Worm (Caenorhabditis elegans): ENCODE results near the gene F28G4.3.

The F28G4.3 gene

ce11 chrV:16307253-16307652, 19.7 kb upstream of the F28G4.3 start, which contains the start of gene srxa-7:
TSS of gene srxa-7 (plus strand) at chrV:16307553.
- no peak for TF ChIP-seq attf-3 (GFP tag; conservative IDR thresholded peaks at IDR 0.05)
- no peak for TF ChIP-seq lin-54 (GFP tag; optimal IDR thresholded peaks at IDR 0.05)
- TF ChIP-seq rcor-1 (GFP tag; IDR thresholded peaks at IDR 0.05): no peak
- TF ChIP-seq madf-3 (GFP tag; IDR thresholded peaks at IDR 0.05): no peak
- no peak for TF ChIP-seq F39B2.1 (GFP tag; IDR thresholded peaks at IDR 0.05)
- no peak for TF ChIP-seq athp-1 (tag; optimal IDR thresholded peaks at IDR 0.05)
- TF ChIP-seq egrh-3 (GFP tag; IDR thresholded peaks at IDR 0.05): no peak
- no peak for TF ChIP-seq F23B12.7 (tag; optimal IDR thresholded peaks at IDR 0.05; ENCODE audit: insufficient read depth)
- TF ChIP-seq ets-4 (GFP tag; optimal IDR thresholded peaks at IDR 0.05): no peak
- no peak for TF ChIP-seq lin-26 (GFP tag; IDR thresholded peaks at IDR 0.05)
- no peak for TF ChIP-seq unc-130 (GFP tag; optimal IDR thresholded peaks at IDR 0.05)
- no peak for TF ChIP-seq pha-4 (tag; optimal IDR thresholded peaks at IDR 0.05)
- TF ChIP-seq nhr-120 (GFP tag; IDR thresholded peaks at IDR 0.05): no peak
- TF ChIP-seq fkh-3 (tag; optimal IDR thresholded peaks at IDR 0.05): no peak
- no peak for TF ChIP-seq Y79H2A.3 (GFP tag; conservative IDR thresholded peaks at IDR 0.05)
- no peak for TF ChIP-seq attf-5 (GFP tag; optimal IDR thresholded peaks at IDR 0.05)
- no peak for TF ChIP-seq snpc-4 (GFP tag; optimal IDR thresholded peaks at IDR 0.05)
- TF ChIP-seq snpc-4 (tag; optimal IDR thresholded peaks at IDR 0.05): no peak
- TF ChIP-seq nfya-1 (tag; optimal IDR thresholded peaks at IDR 0.05; ENCODE audit: borderline replicate concordance, insufficient read depth): no peak
- TF ChIP-seq ceh-27 (GFP tag; optimal IDR thresholded peaks at IDR 0.05): no peak

- TF ChIP-seq lag-1 (GFP tag; IDR thresholded peaks at IDR 0.05) (no peak), snpc-4 (GFP tag; optimal IDR thresholded peaks at IDR 0.05) (no peak), snpc-4 (tag; optimal IDR thresholded peaks at IDR 0.05) (peak in 2 of 4 experiments; percentile 14 to 41), bed-2 (GFP tag; IDR thresholded peaks at IDR 0.05) (no peak)
These were observed 14.9 kb upstream of the F28G4.3 start, which contains the start of the genes C31A11.13 and oac-6 for ce11 chrV:16302439-16302838. TSS of gene C31A11.13 (minus strand) at chrV:16302551. TSS of gene oac-6 (plus strand) at chrV:16302717.

ce11 chrV:16300276-16300675, 12.8 kb upstream of the F28G4.3 start, which contains the start of gene srbc-82:
TSS of gene srbc-82 (plus strand) at chrV:16300576.
- TF ChIP-seq nhr-27 (tag; optimal IDR thresholded peaks at IDR 0.05) (no peak), attf-6 (GFP tag; IDR thresholded peaks at IDR 0.05) (no peak), F10E7.11 (tag; optimal IDR thresholded peaks at IDR 0.05) (no peak)

- TF ChIP-seq madf-10 (tag; optimal IDR thresholded peaks at IDR 0.05) (peak; percentile 97), rec-8 (tag; optimal IDR thresholded peaks at IDR 0.05) (no peak)
These were observed 12.3 kb upstream of the F28G4.3 start for ce11 chrV:16299834-16300233.

- TF ChIP-seq nhr-27 (tag; optimal IDR thresholded peaks at IDR 0.05) (no peak), lin-40 (tag; optimal IDR thresholded peaks at IDR 0.05) (no peak), ztf-6 (GFP tag; IDR thresholded peaks at IDR 0.05) (no peak), ets-4 (GFP tag; optimal IDR thresholded peaks at IDR 0.05) (no peak), ZK185.1 (tag; optimal IDR thresholded peaks at IDR 0.05; ENCODE audit: poor library complexity, severe bottlenecking) (no peak), lin-54 (GFP tag; optimal IDR thresholded peaks at IDR 0.05) (no peak), sea-2 (GFP tag; IDR thresholded peaks at IDR 0.05) (no peak), snpc-3.4 (tag; optimal IDR thresholded peaks at IDR 0.05) (no peak), Y79H2A.3 (GFP tag; conservative IDR thresholded peaks at IDR 0.05) (no peak)
These were observed 11.2 kb upstream of the F28G4.3 start, which contains the start of gene srbc-84 for ce11 chrV:16298669-16299068. TSS of gene srbc-84 (plus strand) at chrV:16298969.
